Worm (Caenorhabditis elegans) whole organism, L1 larva: Measurements from ENCODE around the gene irld-2.

ENCODE experiments used
- C04F5.9 ChIP-seq: sonication (generic microtip); optimal IDR thresholded peaks from 2 replicates; lab custom pipeline; 2016; ENCODE audit warnings: missing genetic modification characterization, missing compliant biosample characterization
- C16A3.4 ChIP-seq: fragments of 150-350 bp; optimal IDR thresholded peaks from 2 replicates; lab custom pipeline; 2014; ENCODE audit warnings: missing biosample characterization, missing genetic modification characterization
- Y116A8C.19 ChIP-seq: sonication (generic microtip); optimal IDR thresholded peaks from 2 replicates; lab custom pipeline; 2016; ENCODE audit warnings: missing compliant biosample characterization, missing genetic modification characterization, borderline replicate concordance
- aly-2 ChIP-seq: fragments of 150-350 bp; optimal IDR thresholded peaks from 2 replicates; lab custom pipeline; 2014; ENCODE audit warnings: missing biosample characterization, missing genetic modification characterization
- ceh-63 ChIP-seq: fragments of 200-800 bp; sonication (Bioruptor generic); optimal IDR thresholded peaks from 2 replicates; lab custom pipeline; 2018; ENCODE audit warnings: mild to moderate bottlenecking, missing genetic modification characterization, missing compliant biosample characterization
- ceh-88 ChIP-seq: fragments of 200-800 bp; sonication (Bioruptor generic); IDR thresholded peaks from 2 replicates; pipeline ENCODE4 v1.3.6; 2022; ENCODE audit warnings: missing genetic modification characterization, missing compliant biosample characterization
- ceh-90 ChIP-seq: sonication (generic microtip); optimal IDR thresholded peaks from 2 replicates; lab custom pipeline; 2016; ENCODE audit warnings: missing genetic modification characterization, missing compliant biosample characterization
- ces-1 ChIP-seq: fragments of 150-350 bp; optimal IDR thresholded peaks from 2 replicates; lab custom pipeline; 2014; ENCODE audit warnings: missing biosample characterization, missing genetic modification reagents, missing genetic modification characterization
- dpl-1 ChIP-seq, 3 experiments: fragments of 150-350 bp in 2 of 3; sonication (generic microtip) in 1 of 3; optimal IDR thresholded peaks; 2 replicates each; lab custom pipeline; 2014 to 2017; ENCODE audit warnings: missing biosample characterization in 3 of 3, missing genetic modification characterization in 3 of 3, missing genetic modification reagents in 3 of 3
- efl-1 ChIP-seq, 4 experiments: fragments of 150-350 bp; optimal IDR thresholded peaks in 3 of 4; peaks in 1 of 4; 1 replicate in 1 of 4; 2 replicates in 3 of 4; lab custom pipeline; 2014; ENCODE audit warnings: missing biosample characterization in 2 of 4, missing genetic modification characterization in 2 of 4, missing genetic modification reagents in 2 of 4
- efl-3 ChIP-seq: fragments of 200-800 bp; sonication (Bioruptor generic); optimal IDR thresholded peaks from 2 replicates; lab custom pipeline; 2018; ENCODE audit warnings: mild to moderate bottlenecking, missing genetic modification characterization, missing compliant biosample characterization
- egl-13 ChIP-seq: sonication (generic microtip); optimal IDR thresholded peaks from 2 replicates; lab custom pipeline; 2016; ENCODE audit warnings: missing genotype, missing genetic modification reagents, missing genetic modification characterization, missing compliant biosample characterization
- elt-3 ChIP-seq, 6 experiments: fragments of 150-350 bp in 1 of 6; sonication (generic microtip); optimal IDR thresholded peaks; 2 replicates each; lab custom pipeline; 2017 to 2018; ENCODE audit warnings: missing biosample characterization in 6 of 6, missing genetic modification characterization in 6 of 6, inconsistent platforms in 1 of 6
- fkh-10 ChIP-seq: sonication (generic microtip); optimal IDR thresholded peaks from 2 replicates; lab custom pipeline; 2017; ENCODE audit warnings: missing biosample characterization, missing genetic modification reagents, missing genetic modification characterization
- fkh-4 ChIP-seq: sonication (generic microtip); optimal IDR thresholded peaks from 2 replicates; lab custom pipeline; 2016; ENCODE audit warnings: missing compliant biosample characterization, missing genetic modification characterization, borderline replicate concordance
- fkh-8 ChIP-seq: sonication (generic microtip); optimal IDR thresholded peaks from 2 replicates; lab custom pipeline; 2016; ENCODE audit warnings: mild to moderate bottlenecking, missing genetic modification characterization, missing compliant biosample characterization
- grh-1 ChIP-seq: fragments of 200-800 bp; sonication (Bioruptor generic); IDR thresholded peaks from 2 replicates; pipeline ENCODE4 v1.3.6; 2022; ENCODE audit warnings: missing genetic modification reagents, missing genetic modification characterization, missing compliant biosample characterization
- hlh-17 ChIP-seq: fragments of 200-800 bp; sonication (Bioruptor generic); optimal IDR thresholded peaks from 2 replicates; lab custom pipeline; 2018; ENCODE audit warnings: missing genetic modification characterization, mild to moderate bottlenecking, missing compliant biosample characterization, moderate library complexity, borderline replicate concordance
- hlh-4 ChIP-seq: sonication (generic microtip); optimal IDR thresholded peaks from 2 replicates; lab custom pipeline; 2016; ENCODE audit warnings: mild to moderate bottlenecking, missing genetic modification characterization, missing compliant biosample characterization
- hpl-2 ChIP-seq: fragments of 150-350 bp; optimal IDR thresholded peaks from 2 replicates; lab custom pipeline; 2014; ENCODE audit warnings: missing biosample characterization, missing genetic modification reagents, missing genetic modification characterization
- isw-1 ChIP-seq: fragments of 200-800 bp; sonication (Bioruptor generic); IDR thresholded peaks from 2 replicates; pipeline ENCODE4 v1.3.6; 2022; ENCODE audit warnings: missing genetic modification characterization, missing compliant biosample characterization
- jun-1 ChIP-seq: fragments of 150-350 bp; optimal IDR thresholded peaks from 2 replicates; lab custom pipeline; 2014; ENCODE audit warnings: missing biosample characterization, missing genetic modification reagents, missing genetic modification characterization
- lin-13 ChIP-seq: fragments of 150-350 bp; optimal IDR thresholded peaks from 2 replicates; lab custom pipeline; 2014; ENCODE audit warnings: missing biosample characterization, missing genetic modification reagents, missing genetic modification characterization
- lin-15B ChIP-seq: fragments of 150-350 bp; sonication (generic microtip); optimal IDR thresholded peaks from 3 replicates; lab custom pipeline; 2014; ENCODE audit warnings: missing biosample characterization, missing genetic modification characterization
- lin-39 ChIP-seq: fragments of 150-350 bp; optimal IDR thresholded peaks from 2 replicates; lab custom pipeline; 2014; ENCODE audit warnings: missing biosample characterization, missing genetic modification reagents, missing genetic modification characterization
- lir-3 ChIP-seq: sonication (generic microtip); optimal IDR thresholded peaks from 2 replicates; lab custom pipeline; 2016; ENCODE audit warnings: mild to moderate bottlenecking, missing genetic modification characterization, moderate library complexity, missing compliant biosample characterization; ENCODE audit not compliant: poor library complexity
- lsy-2 ChIP-seq, 2 experiments: fragments of 150-350 bp; optimal IDR thresholded peaks; 2 replicates each; lab custom pipeline; 2014; ENCODE audit warnings: missing biosample characterization in 2 of 2, missing genetic modification characterization in 2 of 2
- mef-2 ChIP-seq: fragments of 150-350 bp; optimal IDR thresholded peaks from 2 replicates; lab custom pipeline; 2014; ENCODE audit warnings: missing biosample characterization, missing genetic modification characterization
- mep-1 ChIP-seq: fragments of 150-350 bp; optimal IDR thresholded peaks from 2 replicates; lab custom pipeline; 2014; ENCODE audit warnings: missing biosample characterization, missing genetic modification characterization
- nhr-20 ChIP-seq: sonication (generic microtip); optimal IDR thresholded peaks from 2 replicates; lab custom pipeline; 2016; ENCODE audit warnings: mild to moderate bottlenecking, missing genetic modification characterization, missing compliant biosample characterization
- nhr-237 ChIP-seq: fragments of 150-350 bp; optimal IDR thresholded peaks from 2 replicates; lab custom pipeline; 2014; ENCODE audit warnings: missing biosample characterization, missing genetic modification characterization
- nhr-28 ChIP-seq: fragments of 150-350 bp; optimal IDR thresholded peaks from 2 replicates; lab custom pipeline; 2014; ENCODE audit warnings: missing biosample characterization, missing genetic modification characterization
- nhr-71 ChIP-seq: sonication (generic microtip); optimal IDR thresholded peaks from 2 replicates; lab custom pipeline; 2016; ENCODE audit warnings: mild to moderate bottlenecking, missing genetic modification characterization, moderate library complexity, missing compliant biosample characterization
- nhr-76 ChIP-seq: sonication (generic microtip); optimal IDR thresholded peaks from 2 replicates; lab custom pipeline; 2017; ENCODE audit warnings: missing biosample characterization, missing genetic modification characterization
- nhr-77 ChIP-seq: fragments of 150-350 bp; optimal IDR thresholded peaks from 2 replicates; lab custom pipeline; 2014; ENCODE audit warnings: missing biosample characterization, missing genetic modification characterization
- nhr-84 ChIP-seq: sonication (generic microtip); optimal IDR thresholded peaks from 2 replicates; lab custom pipeline; 2017; ENCODE audit warnings: missing biosample characterization, missing genetic modification characterization
- pax-3 ChIP-seq: fragments of 200-800 bp; sonication (Bioruptor generic); optimal IDR thresholded peaks from 2 replicates; lab custom pipeline; 2018; ENCODE audit warnings: mild to moderate bottlenecking, missing genetic modification characterization, moderate library complexity, missing compliant biosample characterization
- skn-1 ChIP-seq: fragments of 150-350 bp; optimal IDR thresholded peaks from 2 replicates; lab custom pipeline; 2014; ENCODE audit warnings: missing biosample characterization, missing genetic modification characterization
- snpc-4 ChIP-seq: fragments of 150-350 bp; optimal IDR thresholded peaks from 2 replicates; lab custom pipeline; 2014; ENCODE audit warnings: missing biosample characterization, missing genetic modification characterization
- snu-23 ChIP-seq: sonication (generic microtip); optimal IDR thresholded peaks from 2 replicates; lab custom pipeline; 2016; ENCODE audit warnings: missing genetic modification characterization, missing compliant biosample characterization
- swsn-7 ChIP-seq: sonication (generic microtip); optimal IDR thresholded peaks from 2 replicates; lab custom pipeline; 2016; ENCODE audit warnings: missing genetic modification characterization, missing compliant biosample characterization
- tbx-2 ChIP-seq: sonication (generic microtip); optimal IDR thresholded peaks from 2 replicates; lab custom pipeline; 2016; ENCODE audit warnings: missing genetic modification characterization, missing compliant biosample characterization
- unc-30 ChIP-seq: sonication (generic microtip); optimal IDR thresholded peaks from 2 replicates; lab custom pipeline; 2017; ENCODE audit warnings: missing biosample characterization, missing genetic modification characterization
- unc-62 ChIP-seq: fragments of 150-350 bp; optimal IDR thresholded peaks from 2 replicates; lab custom pipeline; 2014; ENCODE audit warnings: missing biosample characterization, missing genetic modification reagents, missing genetic modification characterization
- unc-86 ChIP-seq: sonication (generic microtip); optimal IDR thresholded peaks from 2 replicates; lab custom pipeline; 2016; ENCODE audit warnings: missing genetic modification characterization, missing compliant biosample characterization
- vab-15 ChIP-seq: sonication (generic microtip); optimal IDR thresholded peaks from 2 replicates; lab custom pipeline; 2017; ENCODE audit warnings: missing genotype, mild to moderate bottlenecking, missing genetic modification characterization, missing compliant biosample characterization
- xbp-1 ChIP-seq: sonication (generic microtip); optimal IDR thresholded peaks from 2 replicates; lab custom pipeline; 2016; ENCODE audit warnings: missing genetic modification characterization, missing compliant biosample characterization
- zag-1 ChIP-seq: fragments of 150-350 bp; optimal IDR thresholded peaks from 2 replicates; lab custom pipeline; 2014; ENCODE audit warnings: missing biosample characterization, missing genetic modification characterization

Gene irld-2

DNA sequence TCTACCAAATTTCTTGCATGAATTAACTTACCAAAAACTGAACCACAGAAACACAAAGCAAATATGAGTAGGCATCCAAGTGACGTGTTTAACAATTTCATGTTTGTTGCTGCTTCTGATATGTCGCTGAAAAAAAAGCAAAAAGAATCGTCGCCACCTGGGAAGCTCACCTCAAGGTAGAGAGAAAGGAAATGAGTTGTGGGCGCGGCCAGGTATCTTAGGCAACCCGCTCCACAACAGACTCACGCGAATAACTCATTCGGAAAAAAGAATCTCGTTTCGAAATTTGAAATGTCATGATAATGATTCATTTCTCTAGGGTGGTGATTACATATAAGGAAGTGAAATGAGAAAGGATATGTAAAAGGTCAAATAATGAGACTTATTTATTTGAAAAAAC, at the start of gene irld-2:
TSS of gene irld-2 (minus strand) at position 101 of the 400 bp plus-strand sequence.
- no peak for TF ChIP-seq nhr-28
- peak; percentile 45 for TF ChIP-seq fkh-8 (tag; lab: Kevin White, UChicago)
- TF ChIP-seq efl-1 (optimal IDR thresholded peaks at IDR 0.05; lab: Kevin White, UChicago): no peak
- peak in 1 of 2 experiments; percentile 70 for TF ChIP-seq efl-1 (GFP tag; optimal IDR thresholded peaks at IDR 0.05 in 1 of 2; lab: Kevin White, UChicago)
- no peak for TF ChIP-seq lir-3 (tag; lab: Kevin White, UChicago)

DNA sequence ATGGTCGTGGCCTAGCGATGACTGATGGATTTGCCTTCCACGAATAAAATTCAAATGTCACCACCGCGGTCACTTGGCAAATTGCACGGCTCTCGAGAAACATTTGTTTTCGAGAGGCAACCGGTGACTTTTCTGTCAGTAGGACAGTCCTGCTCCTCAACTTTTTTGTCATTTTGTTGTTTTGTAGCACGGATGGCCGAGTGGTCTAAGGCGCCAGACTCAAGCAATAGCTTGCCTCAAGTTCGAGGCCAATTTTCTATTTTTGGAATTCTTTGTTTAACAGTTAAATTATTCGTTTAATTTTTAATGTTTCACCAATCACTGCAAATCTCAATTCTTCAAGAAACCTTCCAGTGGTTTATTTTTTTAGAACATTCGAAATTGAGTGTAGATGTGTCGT, 49.4 kb upstream of the irld-2 start:
- TF ChIP-seq snu-23 (GFP tag; lab: Kevin White, UChicago) (no peak), ceh-63 (no peak), C04F5.9 (tag; lab: Kevin White, UChicago) (no peak), unc-86 (tag; lab: Kevin White, UChicago) (no peak), nhr-20 (tag; lab: Kevin White, UChicago) (no peak)

DNA sequence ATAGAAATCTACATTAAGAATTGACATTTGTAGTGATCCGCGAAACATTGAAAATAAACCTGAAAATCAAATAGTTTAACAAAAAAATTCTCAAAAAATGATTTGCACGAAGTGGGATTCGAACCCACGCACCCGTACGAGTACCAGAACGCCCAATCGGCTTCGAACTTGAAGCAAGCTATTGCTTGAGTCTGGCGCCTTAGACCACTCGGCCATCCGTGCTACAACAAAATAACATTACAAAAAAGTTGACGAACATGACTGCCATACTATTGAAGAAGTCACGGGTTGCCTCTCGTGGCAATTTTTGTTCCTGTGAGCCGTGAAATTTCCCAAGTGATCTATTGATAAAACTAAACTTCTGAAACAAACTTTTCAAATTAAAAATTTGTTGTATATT, 48.4 kb upstream of the irld-2 start:
- TF ChIP-seq ceh-63 (no peak), hlh-17 (no peak), xbp-1 (tag; lab: Kevin White, UChicago) (no peak), lin-15B (tag; lab: Kevin White, UChicago) (no peak), hpl-2 (no peak), mef-2 (no peak), lin-13 (no peak), Y116A8C.19 (tag; lab: Kevin White, UChicago) (no peak), lsy-2 (tag; optimal IDR thresholded peaks at IDR 0.05; lab: Kevin White, UChicago) (no peak), ceh-88 (GFP tag; lab: Robert Waterston, UW) (no peak), nhr-237 (tag; lab: Kevin White, UChicago) (no peak), zag-1 (no peak), swsn-7 (tag; lab: Kevin White, UChicago) (no peak), tbx-2 (tag; lab: Kevin White, UChicago) (no peak), unc-30 (no peak), jun-1 (tag; lab: Kevin White, UChicago) (no peak)

- TF ChIP-seq skn-1 (tag; lab: Kevin White, UChicago) (no peak), fkh-10 (peak; percentile 68), grh-1 (GFP tag; lab: Robert Waterston, UW) (no peak), ceh-90 (no peak), aly-2 (tag; lab: Kevin White, UChicago) (no peak), lir-3 (tag; lab: Kevin White, UChicago) (no peak), unc-30 (no peak), nhr-77 (peak; percentile 29), lin-39 (tag; lab: Kevin White, UChicago) (no peak), pax-3 (no peak), nhr-20 (tag; lab: Kevin White, UChicago) (peak; percentile 46), C16A3.4 (tag; lab: Kevin White, UChicago) (peak; percentile 58), snpc-4 (no peak), nhr-84 (tag; lab: Kevin White, UChicago) (no peak), fkh-4 (tag; lab: Kevin White, UChicago) (no peak), ceh-88 (GFP tag; lab: Robert Waterston, UW) (peak; percentile 30; the same call in 1 of the 2 replicates), hlh-17 (no peak), vab-15 (tag; lab: Kevin White, UChicago) (no peak), xbp-1 (tag; lab: Kevin White, UChicago) (peak; percentile 30), nhr-237 (tag; lab: Kevin White, UChicago) (no peak), zag-1 (no peak), mep-1 (tag; lab: Kevin White, UChicago) (peak; percentile 35), nhr-71 (tag; lab: Kevin White, UChicago) (peak; percentile 53), elt-3 (tag; optimal IDR thresholded peaks at IDR 0.05; lab: Kevin White, UChicago) (no peak), ces-1 (GFP tag; lab: Kevin White, UChicago) (no peak), efl-3 (GFP tag; lab: Kevin White, UChicago) (no peak), dpl-1 (GFP tag; optimal IDR thresholded peaks at IDR 0.05; lab: Kevin White, UChicago) (no peak), isw-1 (GFP tag; lab: Robert Waterston, UW) (peak; percentile 11; the same call in 1 of the 2 replicates), egl-13 (tag; lab: Kevin White, UChicago) (peak; percentile 43), hlh-4 (tag; lab: Kevin White, UChicago) (no peak), nhr-76 (tag; lab: Kevin White, UChicago) (no peak), unc-62 (GFP tag; lab: Kevin White, UChicago) (no peak)
Observed at ce11 chrX:13442446-13442845, 47.6 kb upstream of the irld-2 start.
